Fruit fly (Drosophila melanogaster): Measurements from ENCODE around the gene btv.

dm6 chr2L:17990118-17990517, 7.8 kb upstream of the btv start, which contains the start of gene Prosbeta5R2:
- no peak for TF ChIP-seq h (optimal IDR thresholded peaks at IDR 0.05)
- TF ChIP-seq psq (optimal IDR thresholded peaks at IDR 0.05): no peak
- TF ChIP-seq Sin3A (optimal IDR thresholded peaks at IDR 0.05): no peak
- TF ChIP-seq insv (optimal IDR thresholded peaks at IDR 0.05): no peak
- no peak for TF ChIP-seq ttk (optimal IDR thresholded peaks at IDR 0.05)
